Fruit fly (Drosophila melanogaster) whole organism, embryonic: ENCODE results near the gene chic.

ENCODE experiments used
- Antp ChIP-seq: fragments of 200-800 bp; sonication (Bioruptor generic); optimal IDR thresholded peaks from 3 replicates; lab custom pipeline; 2016; ENCODE audit warnings: missing biosample characterization, missing genetic modification characterization
- Atf-2 ChIP-seq: fragments of 200-800 bp; sonication (Bioruptor generic); optimal IDR thresholded peaks from 2 replicates; lab custom pipeline; 2016; ENCODE audit warnings: missing biosample characterization, missing genetic modification characterization
- Atf3 ChIP-seq: fragments of 200-800 bp; sonication (Bioruptor generic); optimal IDR thresholded peaks from 3 replicates; lab custom pipeline; 2016; ENCODE audit warnings: missing biosample characterization, missing genetic modification characterization
- Bgb ChIP-seq: fragments of 200-800 bp; sonication (Bioruptor generic); IDR thresholded peaks from 2 replicates; pipeline ENCODE4 v1.3.6; 2022; ENCODE audit warnings: missing biosample characterization, missing genetic modification characterization; ENCODE audit not compliant: partially characterized antibody
- CG1024 ChIP-seq: fragments of 200-800 bp; sonication (Bioruptor generic); IDR thresholded peaks from 2 replicates; pipeline ENCODE4 v1.3.6; 2022; ENCODE audit warnings: missing biosample characterization, missing genetic modification characterization
- CG10274 ChIP-seq: fragments of 200-800 bp; sonication (Bioruptor generic); optimal IDR thresholded peaks from 3 replicates; lab custom pipeline; 2017; ENCODE audit warnings: missing biosample characterization, mild to moderate bottlenecking, missing genetic modification characterization
- CG11695 ChIP-seq: fragments of 200-800 bp; sonication (Bioruptor generic); IDR thresholded peaks from 3 replicates; pipeline ENCODE4 v1.3.6; 2022; ENCODE audit warnings: missing biosample characterization, missing genetic modification characterization
- CG12155 ChIP-seq: fragments of 200-800 bp; sonication (Bioruptor generic); optimal IDR thresholded peaks from 3 replicates; lab custom pipeline; 2016; ENCODE audit warnings: missing biosample characterization, missing genetic modification characterization
- CG13287 ChIP-seq: fragments of 200-800 bp; sonication (Bioruptor generic); IDR thresholded peaks from 2 replicates; pipeline ENCODE4 v1.3.6; 2022; ENCODE audit warnings: missing biosample characterization, missing genetic modification characterization; ENCODE audit not compliant: partially characterized antibody
- CG13775 ChIP-seq: fragments of 200-800 bp; sonication (Bioruptor generic); optimal IDR thresholded peaks from 3 replicates; lab custom pipeline; 2017; ENCODE audit warnings: missing biosample characterization, mild to moderate bottlenecking, missing genetic modification characterization
- CG13894 ChIP-seq: fragments of 200-800 bp; sonication (Bioruptor generic); optimal IDR thresholded peaks from 3 replicates; lab custom pipeline; 2018; ENCODE audit warnings: missing biosample characterization, mild to moderate bottlenecking, missing genetic modification characterization, moderate library complexity
- CG15601 ChIP-seq: fragments of 200-800 bp; sonication (Bioruptor generic); optimal IDR thresholded peaks from 3 replicates; lab custom pipeline; 2019; ENCODE audit warnings: missing biosample characterization, mild to moderate bottlenecking, missing genetic modification characterization, moderate library complexity
- CG1647 ChIP-seq: fragments of 200-800 bp; sonication (Bioruptor generic); optimal IDR thresholded peaks from 3 replicates; lab custom pipeline; 2016; ENCODE audit warnings: missing biosample characterization, missing genetic modification characterization
- CG16863 ChIP-seq: fragments of 200-800 bp; sonication (Bioruptor generic); optimal IDR thresholded peaks from 3 replicates; lab custom pipeline; 2016; ENCODE audit warnings: missing biosample characterization, missing genetic modification characterization
- CG17186 ChIP-seq: fragments of 200-800 bp; sonication (Bioruptor generic); optimal IDR thresholded peaks from 3 replicates; lab custom pipeline; 2017; ENCODE audit warnings: missing biosample characterization, missing genetic modification reagents, missing genetic modification characterization
- CG18262 ChIP-seq: fragments of 200-800 bp; optimal IDR thresholded peaks from 3 replicates; lab custom pipeline; 2019; ENCODE audit warnings: missing biosample characterization, mild to moderate bottlenecking, missing genetic modification characterization, moderate library complexity
- CG18599 ChIP-seq: fragments of 200-800 bp; sonication (Bioruptor generic); optimal IDR thresholded peaks from 3 replicates; lab custom pipeline; 2017; ENCODE audit warnings: missing biosample characterization, missing genetic modification characterization, mild to moderate bottlenecking, moderate library complexity, missing genetic modification reagents
- CG3065 ChIP-seq: fragments of 200-800 bp; sonication (Bioruptor generic); optimal IDR thresholded peaks from 2 replicates; lab custom pipeline; 2016; ENCODE audit warnings: missing biosample characterization, missing genetic modification characterization
- CG33213 ChIP-seq: fragments of 200-800 bp; sonication (Bioruptor generic); optimal IDR thresholded peaks from 3 replicates; lab custom pipeline; 2016; ENCODE audit warnings: missing biosample characterization, missing genetic modification characterization
- CG4730 ChIP-seq: fragments of 200-800 bp; sonication (Bioruptor generic); IDR thresholded peaks from 2 replicates; pipeline ENCODE4 v1.3.6; 2022; ENCODE audit warnings: missing biosample characterization, missing genetic modification characterization
- CG4854 ChIP-seq: fragments of 200-800 bp; sonication (Bioruptor generic); optimal IDR thresholded peaks from 2 replicates; lab custom pipeline; 2016; ENCODE audit warnings: missing biosample characterization, missing genetic modification characterization, inconsistent platforms
- CG7372 ChIP-seq: fragments of 200-800 bp; sonication (Bioruptor generic); IDR thresholded peaks from 2 replicates; pipeline ENCODE4 v1.3.6; 2022; ENCODE audit warnings: missing biosample characterization, missing genetic modification characterization
- CG9437 ChIP-seq: fragments of 200-800 bp; sonication (Bioruptor generic); optimal IDR thresholded peaks from 2 replicates; lab custom pipeline; 2018; ENCODE audit warnings: missing biosample characterization, mild to moderate bottlenecking, missing genetic modification characterization
- CG9817 ChIP-seq: fragments of 200-800 bp; sonication (Bioruptor generic); optimal IDR thresholded peaks from 2 replicates; lab custom pipeline; 2018; ENCODE audit warnings: missing biosample characterization, mild to moderate bottlenecking, missing genetic modification characterization, moderate library complexity
- CG9876 ChIP-seq: fragments of 200-800 bp; sonication (Bioruptor generic); optimal IDR thresholded peaks from 2 replicates; lab custom pipeline; 2016; ENCODE audit warnings: missing biosample characterization, missing genetic modification characterization
- CoRest ChIP-seq: fragments of 200-800 bp; sonication (Bioruptor generic); optimal IDR thresholded peaks from 3 replicates; lab custom pipeline; 2018; ENCODE audit warnings: missing biosample characterization, mild to moderate bottlenecking, missing genetic modification characterization, moderate library complexity
- Drgx ChIP-seq: fragments of 200-800 bp; sonication (Bioruptor generic); IDR thresholded peaks from 2 replicates; pipeline ENCODE4 v1.3.6; 2022; ENCODE audit warnings: missing biosample characterization, missing genetic modification characterization
- E2f2 ChIP-seq: fragments of 200-800 bp; sonication (Bioruptor generic); IDR thresholded peaks from 2 replicates; pipeline ENCODE4 v1.3.6; 2022; ENCODE audit warnings: missing biosample characterization, missing genetic modification characterization
- HLH3B ChIP-seq: fragments of 200-800 bp; sonication (Bioruptor generic); IDR thresholded peaks from 2 replicates; pipeline ENCODE4 v1.3.6; 2022; ENCODE audit warnings: missing biosample characterization, missing genetic modification characterization
- Oli ChIP-seq: fragments of 200-800 bp; sonication (Bioruptor generic); optimal IDR thresholded peaks from 2 replicates; lab custom pipeline; 2018; ENCODE audit warnings: missing biosample characterization, mild to moderate bottlenecking, missing genetic modification characterization, moderate library complexity
- Ptx1 ChIP-seq: fragments of 200-800 bp; sonication (Bioruptor generic); IDR thresholded peaks from 2 replicates; pipeline ENCODE4 v1.3.6; 2022; ENCODE audit warnings: missing biosample characterization, missing genetic modification characterization
- Six4 ChIP-seq: fragments of 200-800 bp; sonication (Bioruptor generic); optimal IDR thresholded peaks from 2 replicates; lab custom pipeline; 2016; ENCODE audit warnings: missing biosample characterization, missing genetic modification characterization
- Spps ChIP-seq: fragments of 200-800 bp; sonication (Bioruptor generic); optimal IDR thresholded peaks from 2 replicates; lab custom pipeline; 2018; ENCODE audit warnings: missing biosample characterization, mild to moderate bottlenecking, missing genetic modification characterization
- ac ChIP-seq: fragments of 200-800 bp; sonication (Bioruptor generic); optimal IDR thresholded peaks from 3 replicates; lab custom pipeline; 2017; ENCODE audit warnings: missing biosample characterization, mild to moderate bottlenecking, missing genetic modification characterization
- al ChIP-seq: fragments of 200-800 bp; sonication (Bioruptor generic); IDR thresholded peaks from 2 replicates; pipeline ENCODE4 v1.3.6; 2022; ENCODE audit warnings: missing biosample characterization, missing genetic modification characterization
- ase ChIP-seq: fragments of 200-800 bp; sonication (Bioruptor generic); IDR thresholded peaks from 3 replicates; pipeline ENCODE4 v1.3.6; 2022; ENCODE audit warnings: missing biosample characterization, missing genetic modification characterization
- chn ChIP-seq: fragments of 200-800 bp; sonication (Bioruptor generic); optimal IDR thresholded peaks from 2 replicates; lab custom pipeline; 2016; ENCODE audit warnings: missing biosample characterization, missing genetic modification characterization
- dan ChIP-seq: fragments of 200-800 bp; sonication (Bioruptor generic); IDR thresholded peaks from 2 replicates; pipeline ENCODE4 v1.3.6; 2022; ENCODE audit warnings: missing biosample characterization, missing genetic modification characterization
- dysf ChIP-seq: fragments of 200-800 bp; sonication (Bioruptor generic); IDR thresholded peaks from 3 replicates; pipeline ENCODE4 v1.3.6; 2022; ENCODE audit warnings: missing biosample characterization, missing genetic modification characterization
- fd64A ChIP-seq: fragments of 200-800 bp; sonication (Bioruptor generic); optimal IDR thresholded peaks from 3 replicates; lab custom pipeline; 2018; ENCODE audit warnings: missing biosample characterization, mild to moderate bottlenecking, missing genetic modification characterization
- luna ChIP-seq: fragments of 200-800 bp; sonication (Bioruptor generic); optimal IDR thresholded peaks from 2 replicates; lab custom pipeline; 2016; ENCODE audit warnings: missing biosample characterization, missing genetic modification characterization
- mirr ChIP-seq: fragments of 200-800 bp; sonication (Bioruptor generic); optimal IDR thresholded peaks from 3 replicates; lab custom pipeline; 2018; ENCODE audit warnings: missing biosample characterization, mild to moderate bottlenecking, missing genetic modification characterization
- mld ChIP-seq: fragments of 200-800 bp; sonication (Bioruptor generic); IDR thresholded peaks from 3 replicates; pipeline ENCODE4 v1.3.6; 2022; ENCODE audit warnings: missing biosample characterization, missing genetic modification characterization; ENCODE audit not compliant: partially characterized antibody
- otp ChIP-seq: fragments of 200-800 bp; sonication (Bioruptor generic); IDR thresholded peaks from 3 replicates; pipeline ENCODE4, ENCODE4 v1.3.6; 2022; ENCODE audit warnings: missing biosample characterization, missing genetic modification characterization
- pho ChIP-seq: fragments of 200-800 bp; sonication (Bioruptor generic); optimal IDR thresholded peaks from 2 replicates; lab custom pipeline; 2016; ENCODE audit warnings: missing biosample characterization, missing genetic modification characterization
- rib ChIP-seq: fragments of 200-800 bp; sonication (Bioruptor generic); IDR thresholded peaks from 2 replicates; pipeline ENCODE4 v1.3.6; 2022; ENCODE audit warnings: missing biosample characterization, missing genetic modification characterization
- row ChIP-seq: fragments of 200-800 bp; sonication (Bioruptor generic); IDR thresholded peaks from 3 replicates; pipeline ENCODE4 v1.3.6; 2022; ENCODE audit warnings: missing biosample characterization, missing genetic modification characterization
- sens-2 ChIP-seq: fragments of 200-800 bp; sonication (Bioruptor generic); IDR thresholded peaks from 2 replicates; pipeline ENCODE4 v1.3.6; 2022; ENCODE audit warnings: missing biosample characterization, missing genetic modification characterization
- sisA ChIP-seq: fragments of 200-800 bp; sonication (Bioruptor generic); IDR thresholded peaks from 2 replicates; pipeline ENCODE4 v1.3.6; 2022; ENCODE audit warnings: missing biosample characterization, missing genetic modification characterization
- stwl ChIP-seq: fragments of 200-800 bp; sonication (Bioruptor generic); optimal IDR thresholded peaks from 3 replicates; lab custom pipeline; 2018; ENCODE audit warnings: missing biosample characterization, mild to moderate bottlenecking, missing genetic modification characterization, moderate library complexity
- tx ChIP-seq: fragments of 200-800 bp; sonication (Bioruptor generic); optimal IDR thresholded peaks from 2 replicates; lab custom pipeline; 2016; ENCODE audit warnings: missing biosample characterization, missing genetic modification characterization
- vvl ChIP-seq: fragments of 200-800 bp; sonication (Bioruptor generic); IDR thresholded peaks from 2 replicates; pipeline ENCODE4 v1.3.6; 2022; ENCODE audit warnings: missing biosample characterization, missing genetic modification characterization

chic gene

dm6 chr2L:6028712-6029111, 47.9 kb upstream of the chic start (continued):
- TF ChIP-seq sisA (GFP tag; lab: Robert Waterston, UW) (peak; percentile 49), CG9817 (tag; lab: Kevin White, UChicago) (no peak), Six4 (no peak), sens-2 (GFP tag; lab: Robert Waterston, UW) (no peak), CG10274 (GFP tag; lab: Kevin White, UChicago) (no peak), E2f2 (0 out of 2 replicates have a peak, but pooled peaks have one; percentile 11), CG3065 (GFP tag; lab: Kevin White, UChicago) (no peak), Antp (GFP tag; lab: Kevin White, UChicago) (no peak), CoRest (tag; lab: Kevin White, UChicago) (no peak), mirr (GFP tag; lab: Kevin White, UChicago) (no peak), Atf3 (GFP tag; lab: Kevin White, UChicago) (no peak), CG15601 (tag; lab: Kevin White, UChicago) (no peak), Bgb (GFP tag; lab: Robert Waterston, UW) (no peak), pho (GFP tag; lab: Kevin White, UChicago) (no peak), dysf (GFP tag; lab: Robert Waterston, UW) (no peak), Spps (tag; lab: Kevin White, UChicago) (no peak), CG13894 (no peak), row (GFP tag; lab: Robert Waterston, UW) (peak; percentile 61), Atf-2 (GFP tag; lab: Kevin White, UChicago) (no peak), CG9876 (GFP tag; lab: Kevin White, UChicago) (no peak), ac (no peak), CG1024 (no peak), CG7372 (GFP tag; lab: Robert Waterston, UW) (no peak), CG13775 (GFP tag; lab: Kevin White, UChicago) (no peak), ase (no peak), tx (GFP tag; lab: Kevin White, UChicago) (no peak), otp (GFP tag; lab: Robert Waterston, UW) (0 out of 3 replicates have a peak, but pooled peaks have one; percentile 7), CG17186 (no peak), mld (GFP tag; lab: Robert Waterston, UW) (no peak), Drgx (GFP tag; lab: Robert Waterston, UW) (0 out of 2 replicates have a peak, but pooled peaks have one; percentile 9), vvl (GFP tag; lab: Robert Waterston, UW) (peak; percentile 64; the same call in 1 of the 2 replicates), Ptx1 (GFP tag; lab: Robert Waterston, UW) (peak; percentile 43; the same call in 1 of the 2 replicates), CG11695 (GFP tag; lab: Robert Waterston, UW) (0 out of 3 replicates have a peak, but pooled peaks have one; percentile 27), CG1647 (no peak), rib (no peak), CG4854 (no peak), CG33213 (no peak), CG18262 (tag; lab: Kevin White, UChicago) (no peak), luna (no peak), Oli (tag; lab: Kevin White, UChicago) (peak; percentile 23), CG18599 (peak; percentile 8), CG4730 (GFP tag; lab: Robert Waterston, UW) (0 out of 2 replicates have a peak, but pooled peaks have one; percentile 15), chn (GFP tag; lab: Kevin White, UChicago) (no peak), HLH3B (GFP tag; lab: Robert Waterston, UW) (no peak), CG13287 (no peak), CG16863 (GFP tag; lab: Kevin White, UChicago) (no peak), al (GFP tag; lab: Robert Waterston, UW) (no peak), fd64A (GFP tag; lab: Kevin White, UChicago) (no peak), CG12155 (GFP tag; lab: Kevin White, UChicago) (no peak), stwl (tag; lab: Kevin White, UChicago) (no peak), dan (GFP tag; lab: Robert Waterston, UW) (no peak), CG9437 (GFP tag; lab: Kevin White, UChicago) (no peak)
